Worm (Caenorhabditis elegans) whole organism, early embryonic: ENCODE measurements around the gene ceh-16.

Source experiments
- F13C5.2 ChIP-seq: sonication (generic microtip); optimal IDR thresholded peaks from 2 replicates; lab custom pipeline; 2017; ENCODE audit warnings: mild to moderate bottlenecking, missing genetic modification characterization, inconsistent platforms, missing compliant biosample characterization
- ama-1 ChIP-seq: fragments of 150-350 bp; optimal IDR thresholded peaks from 2 replicates; lab custom pipeline; 2014
- ceh-36 ChIP-seq: sonication (generic microtip); optimal IDR thresholded peaks from 2 replicates; lab custom pipeline; 2016; ENCODE audit warnings: missing genetic modification characterization, inconsistent platforms, missing compliant biosample characterization
- ets-7 ChIP-seq: sonication (generic microtip); optimal IDR thresholded peaks from 2 replicates; lab custom pipeline; 2016; ENCODE audit warnings: missing genotype, missing genetic modification characterization, missing compliant biosample characterization
- flt-1 ChIP-seq: fragments of 200-800 bp; sonication (Bioruptor generic); IDR thresholded peaks from 2 replicates; pipeline ENCODE4 v1.3.6; 2022; ENCODE audit warnings: missing genetic modification characterization, missing compliant biosample characterization
- hmbx-1 ChIP-seq: sonication (generic microtip); optimal IDR thresholded peaks from 2 replicates; lab custom pipeline; 2016; ENCODE audit warnings: mild to moderate bottlenecking, missing genetic modification characterization, missing compliant biosample characterization
- hmg-4 ChIP-seq: fragments of 200-800 bp; sonication (Bioruptor generic); optimal IDR thresholded peaks from 2 replicates; lab custom pipeline; 2018; ENCODE audit warnings: mild to moderate bottlenecking, missing genetic modification characterization, missing compliant biosample characterization
- hnd-1 ChIP-seq: sonication (generic microtip); optimal IDR thresholded peaks from 2 replicates; lab custom pipeline; 2016; ENCODE audit warnings: missing genetic modification characterization, missing compliant biosample characterization
- pes-1 ChIP-seq: fragments of 200-800 bp; sonication (Bioruptor generic); IDR thresholded peaks from 2 replicates; pipeline ENCODE4 v1.3.6; 2022; ENCODE audit warnings: missing genetic modification reagents, missing genetic modification characterization, missing compliant biosample characterization
- scrt-1 ChIP-seq: fragments of 200-800 bp; sonication (Bioruptor generic); IDR thresholded peaks from 2 replicates; pipeline ENCODE4 v1.3.6; 2022; ENCODE audit warnings: missing genetic modification characterization, missing compliant biosample characterization
- sea-1 ChIP-seq: fragments of 200-800 bp; sonication (Bioruptor generic); conservative IDR thresholded peaks from 2 replicates; pipeline ENCODE4 v1.3.6; 2022; ENCODE audit warnings: missing genetic modification characterization, missing compliant biosample characterization
- tbx-11 ChIP-seq: fragments of 200-800 bp; sonication (Bioruptor generic); IDR thresholded peaks from 2 replicates; pipeline ENCODE4 v1.3.6; 2022; ENCODE audit warnings: missing genetic modification characterization, missing compliant biosample characterization
- tbx-37 ChIP-seq: fragments of 200-800 bp; sonication (Bioruptor generic); conservative IDR thresholded peaks from 2 replicates; pipeline ENCODE4 v1.3.6; 2022; ENCODE audit warnings: missing genetic modification reagents, missing genetic modification characterization, missing compliant biosample characterization
- tra-4 ChIP-seq: sonication (generic microtip); optimal IDR thresholded peaks from 2 replicates; lab custom pipeline; 2017; ENCODE audit warnings: missing genetic modification characterization, missing compliant biosample characterization

- TF ChIP-seq ama-1 (lab: Kevin White, UChicago) (no peak), sea-1 (no peak), pes-1 (GFP tag; lab: Robert Waterston, UW) (no peak), tbx-11 (GFP tag; lab: Robert Waterston, UW) (no peak), hnd-1 (tag; lab: Kevin White, UChicago) (no peak), F13C5.2 (tag; lab: Kevin White, UChicago) (no peak), hmbx-1 (tag; lab: Kevin White, UChicago) (no peak), tra-4 (tag; lab: Kevin White, UChicago) (no peak), tbx-37 (GFP tag; lab: Robert Waterston, UW) (no peak), ceh-36 (tag; lab: Kevin White, UChicago) (no peak), flt-1 (GFP tag; lab: Robert Waterston, UW) (no peak), scrt-1 (no peak), hmg-4 (GFP tag; lab: Kevin White, UChicago) (no peak), ets-7 (tag; lab: Kevin White, UChicago) (no peak)
These were observed 25.8 kb upstream of the ceh-16 start for ce11 chrIII:8596692-8597091.
